Worm (Caenorhabditis elegans): ENCODE results near the gene rnp-1.

DNA sequence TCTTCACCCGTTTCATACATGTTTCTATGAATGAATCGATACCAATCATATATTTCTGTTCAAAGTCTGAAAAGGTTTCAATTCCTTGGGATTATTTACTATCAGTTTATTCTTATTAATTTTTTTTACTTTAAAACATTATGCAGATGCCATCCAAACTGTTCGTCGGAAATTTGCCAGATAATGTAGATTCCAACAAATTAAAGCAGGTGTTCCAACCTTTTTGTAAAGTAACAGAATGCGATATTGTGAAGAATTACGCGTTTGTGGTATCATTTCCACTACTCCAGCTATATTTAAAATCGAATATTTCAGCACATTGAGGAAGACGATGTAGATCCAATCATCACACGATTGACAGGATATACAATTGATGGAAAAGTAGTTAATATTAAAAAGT, at the start of gene rnp-1:
- TF ChIP-seq zag-1 (tag; optimal IDR thresholded peaks at IDR 0.05), result no peak
- no peak for TF ChIP-seq unc-39 (tag; optimal IDR thresholded peaks at IDR 0.05)
- no peak for TF ChIP-seq mdl-1 (tag; optimal IDR thresholded peaks at IDR 0.05)
- TF ChIP-seq ztf-11 (tag; optimal IDR thresholded peaks at IDR 0.05), result no peak
- TF ChIP-seq unc-62 (GFP tag; optimal IDR thresholded peaks at IDR 0.05), result no peak
- TF ChIP-seq snpc-4 (tag; optimal IDR thresholded peaks at IDR 0.05), result no peak
- TF ChIP-seq nfya-1 (tag; optimal IDR thresholded peaks at IDR 0.05; ENCODE audit: insufficient read depth), result no peak

Data from whole organism, L3 larva.